Worm (Caenorhabditis elegans) whole organism, midembryonic: ENCODE results near the gene T12B3.3.
"Not testable (repeated sequence)": the region's sequence is repeated elsewhere in the genome, so short reads cannot be mapped to it uniquely, and the experiment has no call there.

Experiments used
- T22C8.4 ChIP-seq: fragments of 200-800 bp; sonication (Bioruptor generic); IDR thresholded peaks from 2 replicates; pipeline ENCODE4 v1.3.6; 2022; ENCODE audit warnings: missing genetic modification characterization, missing compliant biosample characterization
- cog-1 ChIP-seq: sonication (generic microtip); optimal IDR thresholded peaks from 2 replicates; lab custom pipeline; 2016; ENCODE audit warnings: missing genetic modification characterization, missing compliant biosample characterization
- flt-1 ChIP-seq: fragments of 200-800 bp; sonication (Bioruptor generic); IDR thresholded peaks from 2 replicates; pipeline ENCODE4 v1.3.6; 2022; ENCODE audit warnings: missing genetic modification characterization, missing compliant biosample characterization
- klf-2 ChIP-seq: fragments of 200-800 bp; sonication (Bioruptor generic); conservative IDR thresholded peaks from 2 replicates; pipeline ENCODE4 v1.3.6; 2022; ENCODE audit warnings: missing genetic modification reagents, missing genetic modification characterization, missing compliant biosample characterization
- med-1 ChIP-seq: sonication (generic microtip); optimal IDR thresholded peaks from 2 replicates; lab custom pipeline; 2017; ENCODE audit warnings: missing genetic modification characterization, mild to moderate bottlenecking, missing compliant biosample characterization, antibody characterized with exemption, missing genetic modification reagents; ENCODE audit not compliant: insufficient read depth
- ref-1 ChIP-seq: fragments of 200-800 bp; sonication (Bioruptor generic); conservative IDR thresholded peaks from 2 replicates; pipeline ENCODE4 v1.3.6; 2022; ENCODE audit warnings: missing genetic modification reagents, missing genetic modification characterization, missing compliant biosample characterization
- tab-1 ChIP-seq: fragments of 200-800 bp; sonication (Bioruptor generic); IDR thresholded peaks from 2 replicates; pipeline ENCODE4 v1.3.6; 2022; ENCODE audit warnings: missing genetic modification characterization, missing compliant biosample characterization
- ztf-23 ChIP-seq: fragments of 200-800 bp; sonication (Bioruptor generic); IDR thresholded peaks from 2 replicates; pipeline ENCODE4 v1.3.6; 2022; ENCODE audit warnings: missing genetic modification reagents, missing genetic modification characterization, missing compliant biosample characterization
- ztf-29 ChIP-seq: fragments of 200-800 bp; sonication (Bioruptor generic); IDR thresholded peaks from 2 replicates; pipeline ENCODE4 v1.3.6; 2022; ENCODE audit warnings: missing genetic modification reagents, missing genetic modification characterization, missing compliant biosample characterization

The T12B3.3 gene

ce11 chrIV:7374847-7375246, at the start of gene T12B3.3:
T12B3.3 (plus strand) TSS chrIV:7375147.
- not testable (repeated sequence) for TF ChIP-seq klf-2 (GFP tag; lab: Robert Waterston, UW); cog-1; med-1

- no peak for TF ChIP-seq cog-1
- no peak for TF ChIP-seq ztf-29
- TF ChIP-seq flt-1 (GFP tag; lab: Robert Waterston, UW): no peak
- TF ChIP-seq ztf-23 (GFP tag; lab: Robert Waterston, UW): no peak
- TF ChIP-seq tab-1: no peak
Measured at ce11 chrIV:7325698-7326097, 49.2 kb upstream of the T12B3.3 start.

DNA sequence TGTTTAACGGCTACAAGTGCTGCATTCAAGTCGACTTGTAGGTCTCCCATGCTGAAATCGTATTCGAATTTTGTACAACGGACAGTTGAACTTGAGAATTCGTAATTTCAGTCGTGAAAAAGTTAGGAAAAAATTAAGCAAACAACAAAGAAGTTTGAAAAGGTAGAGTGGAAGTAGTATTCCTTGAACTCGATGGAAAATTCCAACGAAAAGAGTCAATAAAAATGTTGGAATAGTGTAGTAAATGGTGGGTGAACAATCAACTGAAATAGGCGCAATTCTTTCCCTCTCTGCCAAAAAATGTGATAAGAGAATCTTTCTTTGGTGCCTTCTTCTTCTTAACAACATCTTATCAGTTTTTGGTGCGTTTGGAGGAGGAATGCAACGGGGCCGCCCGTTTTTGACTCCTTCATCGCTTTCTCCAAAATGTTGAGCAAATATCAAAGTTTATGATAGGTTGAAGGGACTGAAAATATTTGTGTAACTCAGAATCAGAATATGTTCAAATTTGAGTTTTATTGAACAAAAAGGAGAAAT, 48.3 kb upstream of the T12B3.3 start, which contains the start of gene ifo-1:
TSS of gene ifo-1 (minus strand) at position 51 of the 537 bp plus-strand sequence.
- TF ChIP-seq tab-1: no peak
- no peak for TF ChIP-seq ztf-23 (GFP tag; lab: Robert Waterston, UW)
- TF ChIP-seq T22C8.4 (GFP tag; lab: Robert Waterston, UW): no peak
- TF ChIP-seq flt-1 (GFP tag; lab: Robert Waterston, UW): no peak
- no peak for TF ChIP-seq klf-2 (GFP tag; lab: Robert Waterston, UW)
- TF ChIP-seq cog-1: no peak
- TF ChIP-seq ref-1 (GFP tag; lab: Robert Waterston, UW): no peak
- no peak for TF ChIP-seq med-1
- no peak for TF ChIP-seq ztf-29

DNA sequence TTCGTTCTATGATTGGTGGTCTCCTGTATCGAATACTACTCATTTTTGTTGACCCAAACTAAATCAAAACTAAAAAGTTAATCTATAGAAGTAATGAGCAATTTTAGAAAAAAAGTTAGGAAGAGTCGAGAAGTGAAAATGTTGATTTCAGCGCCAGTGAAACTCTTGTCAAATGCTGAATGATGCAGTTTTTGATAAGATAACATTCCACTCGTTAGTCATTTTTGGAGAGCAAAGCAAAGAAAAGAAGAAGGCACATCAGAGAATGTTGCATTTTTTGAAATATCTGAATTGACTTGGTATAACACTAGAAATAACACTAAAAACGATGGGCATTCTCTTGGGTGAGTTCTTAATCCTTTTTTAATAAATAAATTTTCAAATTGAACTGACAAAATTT, 46.0 kb upstream of the T12B3.3 start, which contains the start of gene sqst-2:
TSS of gene sqst-2 (minus strand) at position 58 of the 400 bp plus-strand sequence.
- TF ChIP-seq tab-1 (no peak), T22C8.4 (GFP tag; lab: Robert Waterston, UW) (no peak), ztf-29 (no peak), med-1 (no peak), cog-1 (no peak), flt-1 (GFP tag; lab: Robert Waterston, UW) (no peak), klf-2 (GFP tag; lab: Robert Waterston, UW) (no peak), ref-1 (GFP tag; lab: Robert Waterston, UW) (no peak), ztf-23 (GFP tag; lab: Robert Waterston, UW) (no peak)

DNA sequence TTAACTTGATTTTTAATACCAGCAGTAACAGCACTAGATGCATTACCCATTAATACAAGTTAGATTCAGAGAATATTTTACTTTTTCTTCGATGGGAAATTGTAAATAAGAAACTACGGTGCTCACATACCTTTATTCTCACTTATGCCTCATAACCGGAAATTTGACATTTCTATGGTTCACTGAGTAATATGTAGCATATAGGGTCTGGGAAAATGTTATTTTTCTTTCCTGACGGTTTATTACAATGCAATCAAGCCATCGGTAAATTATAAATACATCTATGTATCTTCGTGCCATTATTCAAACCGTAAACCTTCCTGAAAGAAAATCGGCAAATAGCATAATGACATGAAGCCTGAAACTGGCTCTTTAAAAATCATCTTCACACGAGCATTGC, 42.3 kb upstream of the T12B3.3 start, which contains the start of gene ocr-4:
TSS of gene ocr-4 (minus strand) at position 101 of the 400 bp plus-strand sequence.
- TF ChIP-seq ref-1 (GFP tag; lab: Robert Waterston, UW): no peak

DNA sequence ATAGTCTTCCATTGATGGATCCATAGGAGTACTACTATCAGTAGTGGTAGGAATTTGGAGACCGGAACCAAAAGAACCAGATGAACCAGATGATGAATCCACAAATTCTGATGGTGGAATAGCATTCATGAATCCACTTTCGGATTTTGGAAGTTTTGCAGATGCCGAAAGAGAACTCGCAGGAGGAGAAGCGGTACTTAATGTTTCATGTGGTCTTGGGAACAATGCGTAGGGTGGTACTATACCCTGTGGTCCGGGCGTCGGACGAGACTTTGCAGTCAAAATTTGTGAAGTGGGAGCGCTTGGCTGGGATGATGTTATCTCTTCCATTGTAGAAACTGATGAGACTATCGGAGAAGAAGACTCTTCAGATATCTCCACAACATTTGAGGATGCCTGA, 36.9 kb upstream of the T12B3.3 start:
- TF ChIP-seq klf-2 (GFP tag; lab: Robert Waterston, UW): no peak
- TF ChIP-seq flt-1 (GFP tag; lab: Robert Waterston, UW): no peak
- no peak for TF ChIP-seq ref-1 (GFP tag; lab: Robert Waterston, UW)
- no peak for TF ChIP-seq ztf-23 (GFP tag; lab: Robert Waterston, UW)
- no peak for TF ChIP-seq med-1
- TF ChIP-seq ztf-29: no peak
- no peak for TF ChIP-seq cog-1
- no peak for TF ChIP-seq T22C8.4 (GFP tag; lab: Robert Waterston, UW)
- TF ChIP-seq tab-1: no peak

ce11 chrIV:7339095-7339494, 35.9 kb upstream of the T12B3.3 start:
- TF ChIP-seq flt-1 (GFP tag; lab: Robert Waterston, UW): no peak
- TF ChIP-seq cog-1: no peak
- TF ChIP-seq tab-1: no peak
- no peak for TF ChIP-seq T22C8.4 (GFP tag; lab: Robert Waterston, UW)
- no peak for TF ChIP-seq ztf-23 (GFP tag; lab: Robert Waterston, UW)
- TF ChIP-seq med-1: no peak
- TF ChIP-seq ztf-29: no peak
- TF ChIP-seq ref-1 (GFP tag; lab: Robert Waterston, UW): no peak
- TF ChIP-seq klf-2 (GFP tag; lab: Robert Waterston, UW): no peak

DNA sequence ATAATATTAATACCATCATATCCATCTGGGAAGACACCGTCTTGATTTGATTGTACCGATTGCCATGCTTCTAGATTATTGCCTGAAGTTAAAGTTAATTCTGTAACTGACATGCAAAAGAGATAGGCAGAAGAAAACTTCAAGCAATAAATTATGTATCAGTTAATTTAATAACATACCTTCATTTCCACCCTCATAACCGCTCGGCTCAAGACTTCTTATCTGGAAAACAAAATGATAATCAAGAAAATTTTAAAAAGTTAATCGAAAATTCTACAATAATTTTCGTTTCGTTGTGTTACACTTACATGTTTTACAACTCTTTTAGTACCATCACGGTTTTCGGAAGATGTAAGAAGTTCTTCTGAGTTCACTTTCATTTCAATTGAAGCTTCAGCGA, 32.8 kb upstream of the T12B3.3 start:
- TF ChIP-seq ref-1 (GFP tag; lab: Robert Waterston, UW): no peak
- no peak for TF ChIP-seq tab-1
- TF ChIP-seq cog-1: no peak
- no peak for TF ChIP-seq T22C8.4 (GFP tag; lab: Robert Waterston, UW)
- no peak for TF ChIP-seq ztf-29
- no peak for TF ChIP-seq flt-1 (GFP tag; lab: Robert Waterston, UW)
- no peak for TF ChIP-seq klf-2 (GFP tag; lab: Robert Waterston, UW)
- TF ChIP-seq ztf-23 (GFP tag; lab: Robert Waterston, UW): no peak
- no peak for TF ChIP-seq med-1

ce11 chrIV:7344020-7344419, 30.9 kb upstream of the T12B3.3 start:
- TF ChIP-seq ref-1 (GFP tag; lab: Robert Waterston, UW) (no peak), flt-1 (GFP tag; lab: Robert Waterston, UW) (peak; percentile 56; the same call in 1 of the 2 replicates), ztf-23 (GFP tag; lab: Robert Waterston, UW) (0 out of 2 replicates have a peak, but pooled peaks have one; percentile 25), tab-1 (peak; percentile 71; the same call in 1 of the 2 replicates)

DNA sequence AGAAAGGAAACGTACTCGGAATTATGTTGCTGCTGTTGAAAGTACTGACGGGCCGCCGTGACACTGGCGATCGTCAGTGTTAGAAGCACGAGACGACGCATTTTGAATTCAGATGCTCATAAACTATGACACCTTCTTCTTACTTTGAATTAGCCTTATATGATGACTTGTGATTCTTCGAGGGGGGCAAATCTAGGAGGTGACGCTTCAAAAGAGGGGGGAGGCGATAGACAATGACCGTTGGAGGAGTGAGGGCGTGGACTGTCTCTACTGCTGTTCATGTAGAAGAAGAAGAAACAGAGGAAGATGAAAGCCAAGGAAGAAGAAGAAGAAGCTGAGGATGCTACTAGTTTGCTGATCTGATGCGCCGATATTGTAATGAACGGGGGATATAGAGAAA, 28.2 kb upstream of the T12B3.3 start, which contains the start of gene daf-42:
TSS of gene daf-42 (minus strand) at position 101 of the 400 bp plus-strand sequence.
- TF ChIP-seq flt-1 (GFP tag; lab: Robert Waterston, UW) (no peak), ztf-29 (no peak), cog-1 (no peak), tab-1 (no peak), T22C8.4 (GFP tag; lab: Robert Waterston, UW) (no peak), ztf-23 (GFP tag; lab: Robert Waterston, UW) (no peak), med-1 (no peak), klf-2 (GFP tag; lab: Robert Waterston, UW) (no peak), ref-1 (GFP tag; lab: Robert Waterston, UW) (no peak)

DNA sequence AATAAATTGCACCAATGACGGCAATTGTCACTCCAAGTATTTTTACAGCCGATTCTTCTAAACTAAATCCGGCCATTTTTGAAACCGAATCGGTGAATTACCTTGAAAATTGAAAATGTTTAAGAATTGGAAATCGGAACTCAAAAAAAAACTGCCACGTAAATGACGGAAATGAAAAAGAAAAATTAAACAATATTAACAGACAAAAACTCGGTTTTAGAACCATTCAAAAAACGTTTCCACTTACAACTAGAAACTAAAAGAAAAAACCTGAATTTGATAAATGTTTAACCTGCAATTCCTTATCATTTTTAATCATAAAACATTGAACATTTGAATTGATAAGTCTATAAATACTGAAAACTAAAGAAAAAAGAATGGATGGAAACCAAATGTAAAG, 9.9 kb upstream of the T12B3.3 start, which contains the start of gene Y40C5A.4:
TSS of gene Y40C5A.4 (minus strand) at position 101 of the 400 bp plus-strand sequence.
- not testable (repeated sequence) for TF ChIP-seq ztf-23 (GFP tag; lab: Robert Waterston, UW); flt-1 (GFP tag; lab: Robert Waterston, UW); tab-1
